Worm (Caenorhabditis elegans) whole organism, mixed stage, embryonic: Measurements from ENCODE around the gene C07A4.2.

Experiments
- M03D4.4 ChIP-seq: sonication (generic microtip); optimal IDR thresholded peaks from 2 replicates; lab custom pipeline; 2017; ENCODE audit warnings: mild to moderate bottlenecking, missing genetic modification characterization, missing compliant biosample characterization
- bed-3 ChIP-seq: fragments of 200-800 bp; sonication (Bioruptor generic); optimal IDR thresholded peaks from 3 replicates; lab custom pipeline; 2018; ENCODE audit warnings: mild to moderate bottlenecking, missing genetic modification characterization, moderate library complexity, missing compliant biosample characterization
- blmp-1 ChIP-seq: fragments of 150-350 bp; optimal IDR thresholded peaks from 2 replicates; lab custom pipeline; 2014; ENCODE audit warnings: missing biosample characterization, missing genetic modification characterization
- ceh-39 ChIP-seq: fragments of 150-350 bp; optimal IDR thresholded peaks from 2 replicates; lab custom pipeline; 2014; ENCODE audit warnings: missing biosample characterization, missing genetic modification characterization
- ceh-43 ChIP-seq: fragments of 200-800 bp; sonication (Bioruptor generic); optimal IDR thresholded peaks from 2 replicates; lab custom pipeline; 2018; ENCODE audit warnings: mild to moderate bottlenecking, missing genetic modification characterization, moderate library complexity, missing compliant biosample characterization
- ceh-83 ChIP-seq: fragments of 200-800 bp; sonication (Bioruptor generic); optimal IDR thresholded peaks from 2 replicates; lab custom pipeline; 2018; ENCODE audit warnings: mild to moderate bottlenecking, missing genetic modification characterization, missing compliant biosample characterization
- ces-1 ChIP-seq: fragments of 150-350 bp; optimal IDR thresholded peaks from 2 replicates; lab custom pipeline; 2014; ENCODE audit warnings: missing biosample characterization, missing genetic modification reagents, missing genetic modification characterization
- cnd-1 ChIP-seq: fragments of 200-800 bp; sonication (Bioruptor generic); optimal IDR thresholded peaks from 2 replicates; lab custom pipeline; 2018; ENCODE audit warnings: mild to moderate bottlenecking, missing genetic modification characterization, missing compliant biosample characterization
- drap-1 ChIP-seq: fragments of 200-800 bp; sonication (Bioruptor generic); optimal IDR thresholded peaks from 3 replicates; lab custom pipeline; 2018; ENCODE audit warnings: mild to moderate bottlenecking, missing genetic modification characterization, missing compliant biosample characterization
- elt-1 ChIP-seq: sonication (generic microtip); optimal IDR thresholded peaks from 2 replicates; lab custom pipeline; 2017; ENCODE audit warnings: missing genetic modification characterization, mild to moderate bottlenecking, missing compliant biosample characterization, antibody characterized with exemption, moderate library complexity, borderline replicate concordance; ENCODE audit not compliant: insufficient read depth
- elt-3 ChIP-seq: fragments of 150-350 bp; optimal IDR thresholded peaks from 2 replicates; lab custom pipeline; 2014; ENCODE audit warnings: missing biosample characterization, missing genetic modification characterization
- flh-1 ChIP-seq: fragments of 200-800 bp; sonication (Bioruptor generic); optimal IDR thresholded peaks from 2 replicates; lab custom pipeline; 2018; ENCODE audit warnings: mild to moderate bottlenecking, missing genetic modification characterization, moderate library complexity, missing compliant biosample characterization
- ham-2 ChIP-seq: fragments of 200-800 bp; sonication (Bioruptor generic); optimal IDR thresholded peaks from 2 replicates; lab custom pipeline; 2018; ENCODE audit warnings: mild to moderate bottlenecking, missing genetic modification characterization, missing compliant biosample characterization
- hlh-1 ChIP-seq: fragments of 150-350 bp; optimal IDR thresholded peaks from 2 replicates; lab custom pipeline; 2014; ENCODE audit warnings: missing biosample characterization, missing genetic modification reagents, missing genetic modification characterization
- lin-13 ChIP-seq: fragments of 150-350 bp; optimal IDR thresholded peaks from 2 replicates; lab custom pipeline; 2014; ENCODE audit warnings: missing biosample characterization, missing genetic modification characterization
- lin-32 ChIP-seq: fragments of 200-800 bp; sonication (Bioruptor generic); optimal IDR thresholded peaks from 2 replicates; lab custom pipeline; 2018; ENCODE audit warnings: mild to moderate bottlenecking, missing genetic modification characterization, missing compliant biosample characterization
- lsy-2 ChIP-seq: fragments of 150-350 bp; optimal IDR thresholded peaks from 2 replicates; lab custom pipeline; 2014; ENCODE audit warnings: missing biosample characterization, missing genetic modification characterization
- mab-5 ChIP-seq: fragments of 150-350 bp; optimal IDR thresholded peaks from 2 replicates; lab custom pipeline; 2014; ENCODE audit warnings: missing biosample characterization, missing genetic modification characterization
- mep-1 ChIP-seq: fragments of 150-350 bp; optimal IDR thresholded peaks from 2 replicates; lab custom pipeline; 2017; ENCODE audit warnings: missing biosample characterization, missing genetic modification reagents, missing genetic modification characterization, inconsistent platforms
- mls-2 ChIP-seq: sonication (generic microtip); optimal IDR thresholded peaks from 2 replicates; lab custom pipeline; 2016; ENCODE audit warnings: mild to moderate bottlenecking, missing genetic modification characterization, moderate library complexity, missing compliant biosample characterization
- nhr-12 ChIP-seq: fragments of 150-350 bp; optimal IDR thresholded peaks from 2 replicates; lab custom pipeline; 2014; ENCODE audit warnings: missing biosample characterization, missing genetic modification characterization
- nhr-2 ChIP-seq: fragments of 150-350 bp; optimal IDR thresholded peaks from 2 replicates; lab custom pipeline; 2014; ENCODE audit warnings: missing biosample characterization, missing genetic modification characterization
- nhr-237 ChIP-seq: fragments of 150-350 bp; optimal IDR thresholded peaks from 2 replicates; lab custom pipeline; 2014; ENCODE audit warnings: missing biosample characterization, missing genetic modification characterization
- nhr-28 ChIP-seq: fragments of 150-350 bp; optimal IDR thresholded peaks from 2 replicates; lab custom pipeline; 2014; ENCODE audit warnings: missing biosample characterization, missing genetic modification characterization
- nhr-76 ChIP-seq: sonication (generic microtip); optimal IDR thresholded peaks from 2 replicates; lab custom pipeline; 2017; ENCODE audit warnings: missing biosample characterization, missing genetic modification characterization
- pha-4 ChIP-seq: fragments of 150-350 bp; optimal IDR thresholded peaks from 2 replicates; lab custom pipeline; 2018; ENCODE audit warnings: missing biosample characterization, missing genetic modification reagents, missing genetic modification characterization
- sem-2 ChIP-seq: fragments of 200-800 bp; sonication (Bioruptor generic); optimal IDR thresholded peaks from 2 replicates; lab custom pipeline; 2018; ENCODE audit warnings: mild to moderate bottlenecking, missing genetic modification characterization, missing compliant biosample characterization
- snpc-4 ChIP-seq: fragments of 150-350 bp; optimal IDR thresholded peaks from 2 replicates; lab custom pipeline; 2014; ENCODE audit warnings: missing biosample characterization, missing genetic modification characterization
- sptf-1 ChIP-seq: sonication (generic microtip); optimal IDR thresholded peaks from 2 replicates; lab custom pipeline; 2017; ENCODE audit warnings: mild to moderate bottlenecking, missing genetic modification characterization, moderate library complexity, missing compliant biosample characterization
- tbx-8 ChIP-seq: fragments of 200-800 bp; sonication (Bioruptor generic); optimal IDR thresholded peaks from 2 replicates; lab custom pipeline; 2018; ENCODE audit warnings: mild to moderate bottlenecking, missing genetic modification characterization, moderate library complexity, missing compliant biosample characterization
- unc-120 ChIP-seq: sonication (generic microtip); optimal IDR thresholded peaks from 2 replicates; lab custom pipeline; 2017; ENCODE audit warnings: missing genetic modification characterization, missing compliant biosample characterization; ENCODE audit not compliant: poor library complexity, severe bottlenecking
- unc-39 ChIP-seq: fragments of 150-350 bp; optimal IDR thresholded peaks from 2 replicates; lab custom pipeline; 2014; ENCODE audit warnings: missing biosample characterization, missing genetic modification characterization
- unc-62 ChIP-seq: fragments of 150-350 bp; optimal IDR thresholded peaks from 2 replicates; lab custom pipeline; 2014; ENCODE audit warnings: missing biosample characterization, missing genetic modification reagents, missing genetic modification characterization
- zip-8 ChIP-seq: fragments of 150-350 bp; optimal IDR thresholded peaks from 2 replicates; lab custom pipeline; 2014; ENCODE audit warnings: missing biosample characterization, missing genetic modification characterization
- ztf-11 ChIP-seq: fragments of 150-350 bp; optimal IDR thresholded peaks from 2 replicates; lab custom pipeline; 2014; ENCODE audit warnings: missing biosample characterization, missing genetic modification characterization

C07A4.2 gene

ce11 chrX:10182613-10183012, 10.6 kb downstream of the C07A4.2 start:
- TF ChIP-seq hlh-1 (tag; lab: Kevin White, UChicago) = no peak
- no peak for TF ChIP-seq nhr-76 (tag; lab: Kevin White, UChicago)

DNA sequence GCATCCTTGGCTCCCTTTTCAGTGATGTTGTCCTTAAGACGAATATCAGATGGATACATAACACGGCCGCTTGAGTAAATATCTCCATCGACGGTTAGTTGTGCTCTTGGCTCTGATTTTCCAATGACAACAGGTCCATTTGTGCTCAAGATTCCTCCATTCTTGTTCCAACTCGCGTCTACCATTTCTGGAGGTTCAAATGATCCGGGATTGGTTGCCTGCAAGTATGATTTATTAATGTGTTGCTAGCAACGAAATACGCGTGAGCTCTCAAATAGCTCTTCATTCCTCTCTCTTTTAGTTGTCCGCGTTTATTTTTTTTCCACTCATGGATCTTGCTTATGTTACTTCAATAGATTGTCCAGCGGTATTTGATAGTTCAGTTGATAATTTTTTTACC, 11.7 kb downstream of the C07A4.2 start, which contains the start of gene arrd-28:
Gene arrd-28, plus strand, starts transcription at position 301 of the 400 bp plus-strand sequence.
- no peak for TF ChIP-seq pha-4
- TF ChIP-seq flh-1 (GFP tag; lab: Kevin White, UChicago) = no peak
- no peak for TF ChIP-seq lin-13 (tag; lab: Kevin White, UChicago)
- no peak for TF ChIP-seq mab-5 (tag; lab: Kevin White, UChicago)
- TF ChIP-seq unc-39 (tag; lab: Kevin White, UChicago) = no peak
- TF ChIP-seq tbx-8 = no peak
- TF ChIP-seq zip-8 (tag; lab: Kevin White, UChicago) = no peak
- no peak for TF ChIP-seq ceh-43
- no peak for TF ChIP-seq snpc-4 (tag; lab: Kevin White, UChicago)
- TF ChIP-seq blmp-1 (tag; lab: Kevin White, UChicago) = no peak
- TF ChIP-seq ham-2 = no peak

DNA sequence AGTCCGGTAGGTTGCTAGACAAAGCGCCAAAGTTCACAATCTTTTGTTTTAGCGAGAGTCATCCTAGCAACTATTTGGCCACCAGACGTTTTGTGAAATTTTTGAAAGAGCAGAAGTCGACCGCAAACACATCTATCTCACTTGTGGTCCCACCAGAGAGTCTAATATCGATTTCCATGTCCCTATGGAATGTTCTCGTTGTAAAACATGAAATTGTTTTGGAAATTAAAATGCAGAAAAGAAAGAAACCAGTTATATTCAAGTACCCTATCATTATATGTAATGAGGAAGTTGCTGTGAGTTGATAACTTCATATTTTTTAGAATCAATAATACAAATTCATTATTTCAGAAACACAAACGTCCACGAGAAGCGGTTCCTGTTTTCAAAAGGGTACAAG, 12.7 kb downstream of the C07A4.2 start:
- TF ChIP-seq elt-1 (tag; lab: Kevin White, UChicago) = no peak
- no peak for TF ChIP-seq unc-62 (GFP tag; lab: Kevin White, UChicago)
- TF ChIP-seq mep-1 (tag; lab: Kevin White, UChicago) = no peak
- no peak for TF ChIP-seq blmp-1 (tag; lab: Kevin White, UChicago)
- TF ChIP-seq snpc-4 (tag; lab: Kevin White, UChicago) = no peak
- TF ChIP-seq nhr-2 (tag; lab: Kevin White, UChicago) = no peak
- no peak for TF ChIP-seq M03D4.4 (tag; lab: Kevin White, UChicago)
- no peak for TF ChIP-seq sem-2 (GFP tag; lab: Kevin White, UChicago)
- no peak for TF ChIP-seq nhr-28 (tag; lab: Kevin White, UChicago)
- no peak for TF ChIP-seq unc-39 (tag; lab: Kevin White, UChicago)
- no peak for TF ChIP-seq pha-4
- TF ChIP-seq ceh-83 (GFP tag; lab: Kevin White, UChicago) = no peak
- TF ChIP-seq ceh-39 (tag; lab: Kevin White, UChicago) = no peak
- no peak for TF ChIP-seq cnd-1 (tag; lab: Kevin White, UChicago)
- no peak for TF ChIP-seq nhr-237 (tag; lab: Kevin White, UChicago)
- no peak for TF ChIP-seq hlh-1 (tag; lab: Kevin White, UChicago)
- TF ChIP-seq lsy-2 = no peak
- TF ChIP-seq mls-2 (tag; lab: Kevin White, UChicago) = no peak
- TF ChIP-seq flh-1 (GFP tag; lab: Kevin White, UChicago) = no peak
- TF ChIP-seq unc-120 (tag; lab: Kevin White, UChicago) = no peak

DNA sequence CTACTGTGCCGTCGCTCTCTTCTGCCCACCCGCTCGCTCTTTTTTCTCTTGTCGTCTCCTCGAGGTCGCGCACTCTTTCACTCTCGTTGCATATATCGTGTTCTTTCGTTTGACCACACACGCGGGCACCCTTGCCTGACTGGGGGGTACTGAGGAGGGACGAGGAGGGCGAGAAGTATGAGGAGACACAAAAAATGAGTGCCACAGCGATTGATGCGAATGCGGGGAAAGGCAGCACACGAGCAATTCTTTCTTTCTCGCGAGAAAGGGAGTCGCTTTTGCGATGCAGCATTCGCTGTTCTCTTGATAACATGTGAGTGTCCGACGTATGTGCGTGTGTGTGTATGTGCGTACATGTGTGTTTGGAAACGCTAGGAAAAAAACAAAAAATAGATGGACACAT, 16.5 kb downstream of the C07A4.2 start:
- TF ChIP-seq elt-3 = no peak
- TF ChIP-seq snpc-4 (tag; lab: Kevin White, UChicago) = no peak
- no peak for TF ChIP-seq nhr-76 (tag; lab: Kevin White, UChicago)
- TF ChIP-seq drap-1 = peak; percentile 50
- TF ChIP-seq nhr-237 (tag; lab: Kevin White, UChicago) = no peak
- TF ChIP-seq sptf-1 (tag; lab: Kevin White, UChicago) = peak; percentile 64
- no peak for TF ChIP-seq ceh-39 (tag; lab: Kevin White, UChicago)
- peak; percentile 29 for TF ChIP-seq hlh-1 (tag; lab: Kevin White, UChicago)
- TF ChIP-seq mab-5 (tag; lab: Kevin White, UChicago) = no peak
- TF ChIP-seq flh-1 (GFP tag; lab: Kevin White, UChicago) = peak; percentile 8
- no peak for TF ChIP-seq nhr-12 (tag; lab: Kevin White, UChicago)
- peak; percentile 67 for TF ChIP-seq nhr-2 (tag; lab: Kevin White, UChicago)
- TF ChIP-seq unc-62 (GFP tag; lab: Kevin White, UChicago) = no peak
- no peak for TF ChIP-seq pha-4
- TF ChIP-seq elt-1 (tag; lab: Kevin White, UChicago) = no peak
- peak; percentile 43 for TF ChIP-seq ham-2
- TF ChIP-seq ztf-11 (tag; lab: Kevin White, UChicago) = peak; percentile 63
- TF ChIP-seq sem-2 (GFP tag; lab: Kevin White, UChicago) = no peak
- no peak for TF ChIP-seq bed-3 (GFP tag; lab: Kevin White, UChicago)
- TF ChIP-seq ces-1 = peak; percentile 35
- no peak for TF ChIP-seq lsy-2
- TF ChIP-seq blmp-1 (tag; lab: Kevin White, UChicago) = no peak
- TF ChIP-seq M03D4.4 (tag; lab: Kevin White, UChicago) = peak; percentile 71
- TF ChIP-seq nhr-28 (tag; lab: Kevin White, UChicago) = no peak
- TF ChIP-seq unc-39 (tag; lab: Kevin White, UChicago) = peak; percentile 48
- TF ChIP-seq lin-13 (tag; lab: Kevin White, UChicago) = no peak
- peak; percentile 82 for TF ChIP-seq mls-2 (tag; lab: Kevin White, UChicago)
- no peak for TF ChIP-seq zip-8 (tag; lab: Kevin White, UChicago)
- no peak for TF ChIP-seq tbx-8
- TF ChIP-seq lin-32 (GFP tag; lab: Kevin White, UChicago) = no peak
- peak; percentile 87 for TF ChIP-seq unc-120 (tag; lab: Kevin White, UChicago)
- TF ChIP-seq cnd-1 (tag; lab: Kevin White, UChicago) = peak; percentile 66
- TF ChIP-seq mep-1 (tag; lab: Kevin White, UChicago) = peak; percentile 46
- peak; percentile 49 for TF ChIP-seq ceh-83 (GFP tag; lab: Kevin White, UChicago)
- TF ChIP-seq ceh-43 = no peak
